Worm (Caenorhabditis elegans) whole organism, L1 larva: Measurements from ENCODE around the gene F54C8.6.

Experiments
- C04F5.9 ChIP-seq: sonication (generic microtip); optimal IDR thresholded peaks from 2 replicates; lab custom pipeline; 2016; ENCODE audit warnings: missing genetic modification characterization, missing compliant biosample characterization
- C34B4.2 ChIP-seq: sonication (generic microtip); optimal IDR thresholded peaks from 2 replicates; lab custom pipeline; 2017; ENCODE audit warnings: mild to moderate bottlenecking, missing genetic modification characterization, missing compliant biosample characterization
- Y116A8C.19 ChIP-seq: sonication (generic microtip); optimal IDR thresholded peaks from 2 replicates; lab custom pipeline; 2016; ENCODE audit warnings: missing compliant biosample characterization, missing genetic modification characterization, borderline replicate concordance
- aha-1 ChIP-seq: fragments of 150-350 bp; optimal IDR thresholded peaks from 2 replicates; lab custom pipeline; 2014; ENCODE audit warnings: missing biosample characterization, missing genetic modification characterization
- alr-1 ChIP-seq: fragments of 200-800 bp; sonication (Bioruptor generic); optimal IDR thresholded peaks from 2 replicates; lab custom pipeline; 2018; ENCODE audit warnings: borderline replicate concordance, mild to moderate bottlenecking, missing genetic modification characterization, missing compliant biosample characterization
- aly-2 ChIP-seq: fragments of 150-350 bp; optimal IDR thresholded peaks from 2 replicates; lab custom pipeline; 2014; ENCODE audit warnings: missing biosample characterization, missing genetic modification characterization
- ama-1 ChIP-seq: fragments of 150-350 bp; optimal IDR thresholded peaks from 2 replicates; lab custom pipeline; 2014
- blmp-1 ChIP-seq: fragments of 150-350 bp; optimal IDR thresholded peaks from 2 replicates; lab custom pipeline; 2014; ENCODE audit warnings: missing biosample characterization, missing genetic modification characterization
- ceh-63 ChIP-seq: fragments of 200-800 bp; sonication (Bioruptor generic); optimal IDR thresholded peaks from 2 replicates; lab custom pipeline; 2018; ENCODE audit warnings: mild to moderate bottlenecking, missing genetic modification characterization, missing compliant biosample characterization
- ceh-88 ChIP-seq: fragments of 200-800 bp; sonication (Bioruptor generic); IDR thresholded peaks from 2 replicates; pipeline ENCODE4 v1.3.6; 2022; ENCODE audit warnings: missing genetic modification characterization, missing compliant biosample characterization
- dsc-1 ChIP-seq: sonication (generic microtip); optimal IDR thresholded peaks from 2 replicates; lab custom pipeline; 2016; ENCODE audit warnings: mild to moderate bottlenecking, missing genetic modification characterization, missing compliant biosample characterization
- efl-1 ChIP-seq, 4 experiments: fragments of 150-350 bp; optimal IDR thresholded peaks in 3 of 4; peaks in 1 of 4; 1 replicate in 1 of 4; 2 replicates in 3 of 4; lab custom pipeline; 2014; ENCODE audit warnings: missing biosample characterization in 2 of 4, missing genetic modification characterization in 2 of 4, missing genetic modification reagents in 2 of 4
- efl-3 ChIP-seq: fragments of 200-800 bp; sonication (Bioruptor generic); optimal IDR thresholded peaks from 2 replicates; lab custom pipeline; 2018; ENCODE audit warnings: mild to moderate bottlenecking, missing genetic modification characterization, missing compliant biosample characterization
- egl-27 ChIP-seq, 2 experiments: fragments of 150-350 bp in 1 of 2; sonication (generic microtip); optimal IDR thresholded peaks; 3 replicates each; lab custom pipeline; 2017 to 2018; ENCODE audit warnings: missing biosample characterization in 2 of 2, missing genetic modification characterization in 2 of 2, missing genetic modification reagents in 2 of 2
- fkh-10 ChIP-seq: sonication (generic microtip); optimal IDR thresholded peaks from 2 replicates; lab custom pipeline; 2017; ENCODE audit warnings: missing biosample characterization, missing genetic modification reagents, missing genetic modification characterization
- fkh-4 ChIP-seq: sonication (generic microtip); optimal IDR thresholded peaks from 2 replicates; lab custom pipeline; 2016; ENCODE audit warnings: missing compliant biosample characterization, missing genetic modification characterization, borderline replicate concordance
- fos-1 ChIP-seq: fragments of 150-350 bp; optimal IDR thresholded peaks from 2 replicates; lab custom pipeline; 2014; ENCODE audit warnings: missing biosample characterization, missing genetic modification characterization
- hlh-17 ChIP-seq: fragments of 200-800 bp; sonication (Bioruptor generic); optimal IDR thresholded peaks from 2 replicates; lab custom pipeline; 2018; ENCODE audit warnings: missing genetic modification characterization, mild to moderate bottlenecking, missing compliant biosample characterization, moderate library complexity, borderline replicate concordance
- jun-1 ChIP-seq: fragments of 150-350 bp; optimal IDR thresholded peaks from 2 replicates; lab custom pipeline; 2014; ENCODE audit warnings: missing biosample characterization, missing genetic modification reagents, missing genetic modification characterization
- lin-14 ChIP-seq: fragments of 200-800 bp; sonication (Bioruptor generic); optimal IDR thresholded peaks from 2 replicates; lab custom pipeline; 2018; ENCODE audit warnings: mild to moderate bottlenecking, missing genetic modification characterization, moderate library complexity, missing compliant biosample characterization
- lin-39 ChIP-seq: fragments of 150-350 bp; optimal IDR thresholded peaks from 2 replicates; lab custom pipeline; 2014; ENCODE audit warnings: missing biosample characterization, missing genetic modification reagents, missing genetic modification characterization
- lsy-2 ChIP-seq, 2 experiments: fragments of 150-350 bp; optimal IDR thresholded peaks; 2 replicates each; lab custom pipeline; 2014; ENCODE audit warnings: missing biosample characterization in 2 of 2, missing genetic modification characterization in 2 of 2
- mab-9 ChIP-seq: fragments of 200-800 bp; sonication (Bioruptor generic); IDR thresholded peaks from 2 replicates; pipeline ENCODE4 v1.3.6; 2022; ENCODE audit warnings: missing genetic modification reagents, missing genetic modification characterization, missing compliant biosample characterization
- mef-2 ChIP-seq: fragments of 150-350 bp; optimal IDR thresholded peaks from 2 replicates; lab custom pipeline; 2014; ENCODE audit warnings: missing biosample characterization, missing genetic modification characterization
- nhr-12 ChIP-seq: sonication (generic microtip); optimal IDR thresholded peaks from 2 replicates; lab custom pipeline; 2017; ENCODE audit warnings: missing biosample characterization, missing genetic modification characterization
- nhr-19 ChIP-seq: fragments of 200-800 bp; sonication (Bioruptor generic); conservative IDR thresholded peaks from 2 replicates; pipeline ENCODE4 v1.3.6; 2022; ENCODE audit warnings: missing genetic modification characterization, missing compliant biosample characterization
- nhr-28 ChIP-seq: fragments of 150-350 bp; optimal IDR thresholded peaks from 2 replicates; lab custom pipeline; 2014; ENCODE audit warnings: missing biosample characterization, missing genetic modification characterization
- nhr-47 ChIP-seq: sonication (generic microtip); optimal IDR thresholded peaks from 2 replicates; lab custom pipeline; 2016; ENCODE audit warnings: mild to moderate bottlenecking, missing genetic modification characterization, moderate library complexity, missing compliant biosample characterization
- nhr-71 ChIP-seq: sonication (generic microtip); optimal IDR thresholded peaks from 2 replicates; lab custom pipeline; 2016; ENCODE audit warnings: mild to moderate bottlenecking, missing genetic modification characterization, moderate library complexity, missing compliant biosample characterization
- nhr-77 ChIP-seq: fragments of 150-350 bp; optimal IDR thresholded peaks from 2 replicates; lab custom pipeline; 2014; ENCODE audit warnings: missing biosample characterization, missing genetic modification characterization
- nhr-85 ChIP-seq: sonication (generic microtip); peaks from one replicate; lab custom pipeline; 2016; ENCODE audit warnings: missing genetic modification characterization, inconsistent platforms, missing compliant biosample characterization
- nhr-90 ChIP-seq: sonication (generic microtip); optimal IDR thresholded peaks from 2 replicates; lab custom pipeline; 2016; ENCODE audit warnings: mild to moderate bottlenecking, missing genetic modification characterization, missing compliant biosample characterization; ENCODE audit not compliant: poor library complexity
- rnt-1 ChIP-seq: sonication (generic microtip); optimal IDR thresholded peaks from 2 replicates; lab custom pipeline; 2016; ENCODE audit warnings: mild to moderate bottlenecking, missing genetic modification characterization, moderate library complexity, missing compliant biosample characterization
- snu-23 ChIP-seq: sonication (generic microtip); optimal IDR thresholded peaks from 2 replicates; lab custom pipeline; 2016; ENCODE audit warnings: missing genetic modification characterization, missing compliant biosample characterization
- sox-4 ChIP-seq: sonication (generic microtip); optimal IDR thresholded peaks from 2 replicates; lab custom pipeline; 2016; ENCODE audit warnings: missing genetic modification characterization, missing compliant biosample characterization
- swsn-7 ChIP-seq: sonication (generic microtip); optimal IDR thresholded peaks from 2 replicates; lab custom pipeline; 2016; ENCODE audit warnings: missing genetic modification characterization, missing compliant biosample characterization
- tbx-2 ChIP-seq: sonication (generic microtip); optimal IDR thresholded peaks from 2 replicates; lab custom pipeline; 2016; ENCODE audit warnings: missing genetic modification characterization, missing compliant biosample characterization
- tlp-1 ChIP-seq: fragments of 150-350 bp; optimal IDR thresholded peaks from 2 replicates; lab custom pipeline; 2014; ENCODE audit warnings: missing biosample characterization, missing genetic modification characterization
- unc-130 ChIP-seq: fragments of 150-350 bp; optimal IDR thresholded peaks from 2 replicates; lab custom pipeline; 2017; ENCODE audit warnings: missing biosample characterization, missing genetic modification characterization, inconsistent platforms
- unc-62 ChIP-seq: fragments of 150-350 bp; optimal IDR thresholded peaks from 2 replicates; lab custom pipeline; 2014; ENCODE audit warnings: missing biosample characterization, missing genetic modification reagents, missing genetic modification characterization
- unc-86 ChIP-seq: sonication (generic microtip); optimal IDR thresholded peaks from 2 replicates; lab custom pipeline; 2016; ENCODE audit warnings: missing genetic modification characterization, missing compliant biosample characterization
- vab-15 ChIP-seq: sonication (generic microtip); optimal IDR thresholded peaks from 2 replicates; lab custom pipeline; 2017; ENCODE audit warnings: missing genotype, mild to moderate bottlenecking, missing genetic modification characterization, missing compliant biosample characterization
- zag-1 ChIP-seq: fragments of 150-350 bp; optimal IDR thresholded peaks from 2 replicates; lab custom pipeline; 2014; ENCODE audit warnings: missing biosample characterization, missing genetic modification characterization
- ztf-11 ChIP-seq, 2 experiments: sonication (generic microtip); optimal IDR thresholded peaks; 2 replicates each; lab custom pipeline; 2016 to 2017; ENCODE audit warnings: missing genetic modification characterization in 2 of 2, missing biosample characterization in 1 of 2, missing compliant biosample characterization in 1 of 2

Gene F54C8.6

ce11 chrIII:9455980-9456658 is 6.4 kb upstream of the F54C8.6 start, which contains the start of the genes rheb-1 and spk-1 (continued):
- no peak for TF ChIP-seq hlh-17 (GFP tag; lab: Kevin White, UChicago)
- no peak for TF ChIP-seq nhr-12 (tag; lab: Kevin White, UChicago)
- TF ChIP-seq egl-27 (tag; optimal IDR thresholded peaks at IDR 0.05; lab: Kevin White, UChicago), result no peak
- TF ChIP-seq Y116A8C.19 (tag; lab: Kevin White, UChicago), result no peak
- TF ChIP-seq fkh-4, result peak; percentile 32
- TF ChIP-seq ztf-11 (tag; optimal IDR thresholded peaks at IDR 0.05; lab: Kevin White, UChicago), result peak in 1 of 2 experiments; percentile 43
- peak; percentile 81 for TF ChIP-seq unc-130 (tag; lab: Kevin White, UChicago)
- TF ChIP-seq aly-2, result no peak
- TF ChIP-seq zag-1 (tag; lab: Kevin White, UChicago), result no peak
- no peak for TF ChIP-seq ceh-63
- TF ChIP-seq rnt-1, result peak; percentile 92
- peak; percentile 76 for TF ChIP-seq nhr-77
- peak; percentile 37 for TF ChIP-seq C04F5.9
- peak; percentile 48 for TF ChIP-seq ama-1 (lab: Kevin White, UChicago)
- TF ChIP-seq C34B4.2 (tag; lab: Kevin White, UChicago), result no peak
- peak; percentile 85 for TF ChIP-seq dsc-1
- peak; percentile 30 for TF ChIP-seq vab-15 (tag; lab: Kevin White, UChicago)
- TF ChIP-seq swsn-7 (tag; lab: Kevin White, UChicago), result peak; percentile 90
- TF ChIP-seq efl-3 (GFP tag; lab: Kevin White, UChicago), result no peak
- TF ChIP-seq nhr-90 (tag; lab: Kevin White, UChicago), result peak; percentile 85
- peak; percentile 77 for TF ChIP-seq fos-1 (tag; lab: Kevin White, UChicago)
- peak; percentile 94 for TF ChIP-seq lin-14
- peak; percentile 90 for TF ChIP-seq nhr-47 (tag; lab: Kevin White, UChicago)
- peak; percentile 11 for TF ChIP-seq aha-1 (tag; lab: Kevin White, UChicago)
- TF ChIP-seq tbx-2 (tag; lab: Kevin White, UChicago), result peak; percentile 87
- peak; percentile 45 for TF ChIP-seq lin-39 (tag; lab: Kevin White, UChicago)
- peak; percentile 8 for TF ChIP-seq sox-4 (tag; lab: Kevin White, UChicago)
- TF ChIP-seq unc-62, result no peak
- TF ChIP-seq alr-1 (tag; lab: Kevin White, UChicago), result no peak
- peak; percentile 93 for TF ChIP-seq snu-23 (GFP tag; lab: Kevin White, UChicago)
- TF ChIP-seq fkh-10 (GFP tag; lab: Kevin White, UChicago), result peak; percentile 53
- peak; percentile 95 for TF ChIP-seq nhr-71 (tag; lab: Kevin White, UChicago)
- TF ChIP-seq mab-9 (GFP tag; lab: Robert Waterston, UW), result peak; percentile 60

ce11 chrIII:9454730-9455129 is 5.0 kb upstream of the F54C8.6 start:
- TF ChIP-seq fkh-4 (no peak), blmp-1 (tag; lab: Kevin White, UChicago) (peak; percentile 68), fos-1 (tag; lab: Kevin White, UChicago) (no peak)

ce11 chrIII:9453962-9454361 is 4.2 kb upstream of the F54C8.6 start, which contains the start of gene F54C8.7:
TSS of gene F54C8.7 (minus strand) at chrIII:9454062.
- TF ChIP-seq egl-27 (tag; optimal IDR thresholded peaks at IDR 0.05; lab: Kevin White, UChicago) (no peak), nhr-28 (tag; lab: Kevin White, UChicago) (no peak)
- TF ChIP-seq, all 84 proteins: peak for 0

- no peak for TF ChIP-seq mef-2 (tag; lab: Kevin White, UChicago)
- TF ChIP-seq nhr-28 (tag; lab: Kevin White, UChicago), result no peak
- TF ChIP-seq blmp-1 (tag; lab: Kevin White, UChicago), result peak; percentile 32
- TF ChIP-seq nhr-85 (tag; lab: Kevin White, UChicago), result peak; percentile 4
- TF ChIP-seq lin-14, result peak; percentile 27
- no peak for TF ChIP-seq nhr-19 (GFP tag; lab: Robert Waterston, UW)
- no peak for TF ChIP-seq jun-1
- peak; percentile 36 for TF ChIP-seq unc-86 (tag; lab: Kevin White, UChicago)
- TF ChIP-seq efl-1 (optimal IDR thresholded peaks at IDR 0.05; lab: Kevin White, UChicago), result no peak
- TF ChIP-seq efl-1 (GFP tag; optimal IDR thresholded peaks at IDR 0.05 in 1 of 2; lab: Kevin White, UChicago), result peak in 1 of 2 experiments; percentile 15
- peak in 1 of 2 experiments; percentile 41 for TF ChIP-seq ztf-11 (tag; optimal IDR thresholded peaks at IDR 0.05; lab: Kevin White, UChicago)
- no peak for TF ChIP-seq tlp-1 (tag; lab: Kevin White, UChicago)
- TF ChIP-seq ceh-88 (GFP tag; lab: Robert Waterston, UW), result no peak
- TF ChIP-seq lsy-2 (tag; optimal IDR thresholded peaks at IDR 0.05; lab: Kevin White, UChicago), result peak; percentile 34 to 41
Measured at ce11 chrIII:9450933-9451332, 1.2 kb upstream of the F54C8.6 start.
